Worm (Caenorhabditis elegans) whole organism, L4/young adult: ENCODE data around the gene lips-13.

Experiments
- W03F9.2 ChIP-seq: fragments of 150-350 bp; optimal IDR thresholded peaks from 2 replicates; lab custom pipeline; 2014; ENCODE audit warnings: missing biosample characterization, missing genetic modification characterization
- dao-5 ChIP-seq: sonication (generic microtip); optimal IDR thresholded peaks from 2 replicates; lab custom pipeline; 2016; ENCODE audit warnings: missing genotype, missing genetic modification characterization, moderate library complexity, missing compliant biosample characterization
- him-1 ChIP-seq: sonication (generic microtip); optimal IDR thresholded peaks from 2 replicates; lab custom pipeline; 2016; ENCODE audit warnings: missing genotype, missing genetic modification reagents, missing genetic modification characterization, missing compliant biosample characterization

DNA sequence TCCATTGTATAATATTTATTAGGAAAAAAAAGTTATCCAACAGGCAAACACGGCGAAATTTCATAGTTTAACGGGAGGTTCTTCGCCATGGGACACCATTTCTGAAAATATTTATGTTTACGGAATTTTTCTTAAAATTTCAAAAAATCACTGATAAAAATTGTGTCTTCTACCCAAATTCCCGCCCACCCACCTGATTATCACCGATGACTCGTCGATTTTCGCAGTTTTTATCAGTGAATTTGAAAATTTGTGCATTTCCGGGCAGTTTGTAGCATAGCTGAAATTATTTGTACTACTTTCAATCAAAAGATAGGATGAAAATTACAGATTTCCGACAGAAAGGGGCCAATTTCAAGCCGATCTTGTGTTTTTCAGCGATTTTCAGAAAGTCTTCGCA is 16.4 kb downstream of the lips-13 start:
- TF ChIP-seq W03F9.2 (no peak), him-1 (tag; lab: Kevin White, UChicago) (no peak), dao-5 (no peak)
